Worm (Caenorhabditis elegans) whole organism, mixed stage, embryonic: ENCODE results near the gene str-83.

ENCODE experiments used
- M03D4.4 ChIP-seq: sonication (generic microtip); optimal IDR thresholded peaks from 2 replicates; lab custom pipeline; 2017; ENCODE audit warnings: mild to moderate bottlenecking, missing genetic modification characterization, missing compliant biosample characterization
- bed-3 ChIP-seq: fragments of 200-800 bp; sonication (Bioruptor generic); optimal IDR thresholded peaks from 3 replicates; lab custom pipeline; 2018; ENCODE audit warnings: mild to moderate bottlenecking, missing genetic modification characterization, moderate library complexity, missing compliant biosample characterization
- ceh-39 ChIP-seq: fragments of 150-350 bp; optimal IDR thresholded peaks from 2 replicates; lab custom pipeline; 2014; ENCODE audit warnings: missing biosample characterization, missing genetic modification characterization
- ceh-43 ChIP-seq: fragments of 200-800 bp; sonication (Bioruptor generic); optimal IDR thresholded peaks from 2 replicates; lab custom pipeline; 2018; ENCODE audit warnings: mild to moderate bottlenecking, missing genetic modification characterization, moderate library complexity, missing compliant biosample characterization
- ceh-83 ChIP-seq: fragments of 200-800 bp; sonication (Bioruptor generic); optimal IDR thresholded peaks from 2 replicates; lab custom pipeline; 2018; ENCODE audit warnings: mild to moderate bottlenecking, missing genetic modification characterization, missing compliant biosample characterization
- cnd-1 ChIP-seq: fragments of 200-800 bp; sonication (Bioruptor generic); optimal IDR thresholded peaks from 2 replicates; lab custom pipeline; 2018; ENCODE audit warnings: mild to moderate bottlenecking, missing genetic modification characterization, missing compliant biosample characterization
- drap-1 ChIP-seq: fragments of 200-800 bp; sonication (Bioruptor generic); optimal IDR thresholded peaks from 3 replicates; lab custom pipeline; 2018; ENCODE audit warnings: mild to moderate bottlenecking, missing genetic modification characterization, missing compliant biosample characterization
- elt-1 ChIP-seq: sonication (generic microtip); optimal IDR thresholded peaks from 2 replicates; lab custom pipeline; 2017; ENCODE audit warnings: missing genetic modification characterization, mild to moderate bottlenecking, missing compliant biosample characterization, antibody characterized with exemption, moderate library complexity, borderline replicate concordance; ENCODE audit not compliant: insufficient read depth
- elt-3 ChIP-seq: fragments of 150-350 bp; optimal IDR thresholded peaks from 2 replicates; lab custom pipeline; 2014; ENCODE audit warnings: missing biosample characterization, missing genetic modification characterization
- flh-1 ChIP-seq: fragments of 200-800 bp; sonication (Bioruptor generic); optimal IDR thresholded peaks from 2 replicates; lab custom pipeline; 2018; ENCODE audit warnings: mild to moderate bottlenecking, missing genetic modification characterization, moderate library complexity, missing compliant biosample characterization
- hlh-1 ChIP-seq: fragments of 150-350 bp; optimal IDR thresholded peaks from 2 replicates; lab custom pipeline; 2014; ENCODE audit warnings: missing biosample characterization, missing genetic modification reagents, missing genetic modification characterization
- lin-13 ChIP-seq: fragments of 150-350 bp; optimal IDR thresholded peaks from 2 replicates; lab custom pipeline; 2014; ENCODE audit warnings: missing biosample characterization, missing genetic modification characterization
- lin-32 ChIP-seq: fragments of 200-800 bp; sonication (Bioruptor generic); optimal IDR thresholded peaks from 2 replicates; lab custom pipeline; 2018; ENCODE audit warnings: mild to moderate bottlenecking, missing genetic modification characterization, missing compliant biosample characterization
- mab-5 ChIP-seq: fragments of 150-350 bp; optimal IDR thresholded peaks from 2 replicates; lab custom pipeline; 2014; ENCODE audit warnings: missing biosample characterization, missing genetic modification characterization
- mep-1 ChIP-seq: fragments of 150-350 bp; optimal IDR thresholded peaks from 2 replicates; lab custom pipeline; 2017; ENCODE audit warnings: missing biosample characterization, missing genetic modification reagents, missing genetic modification characterization, inconsistent platforms
- nhr-12 ChIP-seq: fragments of 150-350 bp; optimal IDR thresholded peaks from 2 replicates; lab custom pipeline; 2014; ENCODE audit warnings: missing biosample characterization, missing genetic modification characterization
- nhr-2 ChIP-seq: fragments of 150-350 bp; optimal IDR thresholded peaks from 2 replicates; lab custom pipeline; 2014; ENCODE audit warnings: missing biosample characterization, missing genetic modification characterization
- nhr-237 ChIP-seq: fragments of 150-350 bp; optimal IDR thresholded peaks from 2 replicates; lab custom pipeline; 2014; ENCODE audit warnings: missing biosample characterization, missing genetic modification characterization
- nhr-76 ChIP-seq: sonication (generic microtip); optimal IDR thresholded peaks from 2 replicates; lab custom pipeline; 2017; ENCODE audit warnings: missing biosample characterization, missing genetic modification characterization
- pha-4 ChIP-seq: fragments of 150-350 bp; optimal IDR thresholded peaks from 2 replicates; lab custom pipeline; 2018; ENCODE audit warnings: missing biosample characterization, missing genetic modification reagents, missing genetic modification characterization
- sem-2 ChIP-seq: fragments of 200-800 bp; sonication (Bioruptor generic); optimal IDR thresholded peaks from 2 replicates; lab custom pipeline; 2018; ENCODE audit warnings: mild to moderate bottlenecking, missing genetic modification characterization, missing compliant biosample characterization
- sptf-1 ChIP-seq: sonication (generic microtip); optimal IDR thresholded peaks from 2 replicates; lab custom pipeline; 2017; ENCODE audit warnings: mild to moderate bottlenecking, missing genetic modification characterization, moderate library complexity, missing compliant biosample characterization
- unc-120 ChIP-seq: sonication (generic microtip); optimal IDR thresholded peaks from 2 replicates; lab custom pipeline; 2017; ENCODE audit warnings: missing genetic modification characterization, missing compliant biosample characterization; ENCODE audit not compliant: poor library complexity, severe bottlenecking
- unc-39 ChIP-seq: fragments of 150-350 bp; optimal IDR thresholded peaks from 2 replicates; lab custom pipeline; 2014; ENCODE audit warnings: missing biosample characterization, missing genetic modification characterization
- unc-62 ChIP-seq: fragments of 150-350 bp; optimal IDR thresholded peaks from 2 replicates; lab custom pipeline; 2014; ENCODE audit warnings: missing biosample characterization, missing genetic modification reagents, missing genetic modification characterization
- zip-8 ChIP-seq: fragments of 150-350 bp; optimal IDR thresholded peaks from 2 replicates; lab custom pipeline; 2014; ENCODE audit warnings: missing biosample characterization, missing genetic modification characterization

The str-83 gene

ce11 chrV:3980228-3980933 lies 3.3 kb downstream of the str-83 start:
- TF ChIP-seq elt-1 (tag; lab: Kevin White, UChicago) (no peak), unc-62 (GFP tag; lab: Kevin White, UChicago) (no peak), M03D4.4 (tag; lab: Kevin White, UChicago) (no peak), pha-4 (tag; lab: Kevin White, UChicago) (no peak), ceh-83 (GFP tag; lab: Kevin White, UChicago) (no peak), ceh-43 (GFP tag; lab: Kevin White, UChicago) (no peak), flh-1 (no peak), drap-1 (no peak)

DNA sequence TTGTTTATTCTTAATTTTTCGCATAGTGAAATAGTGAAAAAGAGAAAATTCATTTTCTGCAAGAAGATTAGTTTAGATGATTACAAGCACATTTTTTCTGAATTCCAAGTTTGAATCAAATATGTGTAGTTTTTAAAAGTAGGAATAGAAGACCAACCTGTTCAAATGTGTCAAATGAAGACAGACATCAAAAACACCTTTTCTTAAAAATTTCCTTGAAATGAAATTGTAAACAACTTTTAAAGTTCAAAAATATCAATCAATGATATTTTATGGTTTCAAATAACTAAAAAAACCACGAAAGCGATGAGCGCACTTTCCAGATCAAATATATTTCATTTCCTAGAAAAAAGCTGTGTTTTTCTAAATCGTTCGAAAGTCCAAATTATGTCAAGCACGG lies 4.6 kb downstream of the str-83 start, which contains the start of gene nlp-30:
Gene nlp-30 (plus strand): TSS at position 301 of the 400 bp plus-strand sequence.
- TF ChIP-seq sem-2 (GFP tag; lab: Kevin White, UChicago) (no peak), ceh-43 (GFP tag; lab: Kevin White, UChicago) (no peak)

- no peak for TF ChIP-seq drap-1
- TF ChIP-seq unc-62 (GFP tag; lab: Kevin White, UChicago) = no peak
- no peak for TF ChIP-seq ceh-43 (GFP tag; lab: Kevin White, UChicago)
Measured at ce11 chrV:3984178-3984577, 7.1 kb downstream of the str-83 start, which contains the start of gene nlp-29. TSS of gene nlp-29 (plus strand) at chrV:3984425.

DNA sequence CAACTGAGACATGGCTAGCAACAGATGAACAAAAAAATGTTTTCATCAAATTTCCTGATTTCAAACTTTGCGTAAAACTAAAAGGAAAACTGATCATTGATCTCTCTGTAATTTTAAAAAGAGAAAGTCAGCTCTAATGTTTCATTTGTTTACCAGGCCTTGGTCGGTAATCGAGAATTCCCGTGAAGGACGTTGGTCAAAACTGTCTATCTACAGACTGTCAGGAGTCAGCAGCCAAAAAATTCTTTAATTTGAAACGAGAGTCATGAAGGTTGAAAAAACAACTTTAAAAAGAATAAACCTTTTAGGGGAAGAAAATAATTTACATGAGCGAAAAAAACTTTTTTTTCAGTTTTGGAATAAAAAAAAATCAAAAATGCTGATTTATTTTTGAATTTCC lies 8.0 kb downstream of the str-83 start:
- no peak for TF ChIP-seq nhr-76
- TF ChIP-seq lin-32 (GFP tag; lab: Kevin White, UChicago) = no peak
- TF ChIP-seq mab-5 (tag; lab: Kevin White, UChicago) = no peak
- TF ChIP-seq nhr-237 (tag; lab: Kevin White, UChicago) = no peak
- no peak for TF ChIP-seq pha-4 (tag; lab: Kevin White, UChicago)
- no peak for TF ChIP-seq sem-2 (GFP tag; lab: Kevin White, UChicago)
- no peak for TF ChIP-seq unc-39 (tag; lab: Kevin White, UChicago)
- TF ChIP-seq unc-120 (tag; lab: Kevin White, UChicago) = no peak
- no peak for TF ChIP-seq hlh-1 (tag; lab: Kevin White, UChicago)
- no peak for TF ChIP-seq lin-13 (tag; lab: Kevin White, UChicago)
- TF ChIP-seq sptf-1 (tag; lab: Kevin White, UChicago) = no peak
- TF ChIP-seq unc-62 (GFP tag; lab: Kevin White, UChicago) = no peak
- TF ChIP-seq ceh-39 (tag; lab: Kevin White, UChicago) = no peak
- TF ChIP-seq ceh-43 (GFP tag; lab: Kevin White, UChicago) = no peak
- TF ChIP-seq zip-8 (tag; lab: Kevin White, UChicago) = no peak
- no peak for TF ChIP-seq mep-1

DNA sequence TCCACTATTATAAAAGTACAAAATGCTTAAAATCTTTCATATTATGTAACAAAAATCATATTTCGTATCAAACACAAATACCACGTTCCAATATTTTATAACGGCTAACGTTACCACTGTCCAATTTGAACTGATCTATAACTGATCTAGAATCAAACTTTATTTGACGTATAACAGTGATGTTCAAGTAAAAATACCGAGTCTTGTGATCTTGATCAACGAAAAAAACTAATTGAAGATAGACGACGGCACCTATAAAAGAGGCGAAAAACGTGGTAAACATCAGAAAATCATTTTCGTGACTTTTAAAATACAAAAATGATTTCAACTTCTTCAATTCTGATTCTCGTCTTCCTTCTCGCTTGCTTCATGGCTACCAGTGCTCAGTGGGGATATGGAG lies 10.6 kb downstream of the str-83 start, which contains the start of gene nlp-28:
Gene nlp-28 (plus strand): TSS at position 285 of the 400 bp plus-strand sequence.
- TF ChIP-seq lin-32 (GFP tag; lab: Kevin White, UChicago) (no peak), sptf-1 (tag; lab: Kevin White, UChicago) (no peak)

- TF ChIP-seq elt-3 (tag; lab: Kevin White, UChicago) (no peak), ceh-43 (GFP tag; lab: Kevin White, UChicago) (no peak), M03D4.4 (tag; lab: Kevin White, UChicago) (no peak), unc-62 (GFP tag; lab: Kevin White, UChicago) (no peak), ceh-39 (tag; lab: Kevin White, UChicago) (no peak)
Measured at ce11 chrV:3989070-3989469, 12.0 kb downstream of the str-83 start, which contains the start of gene nlp-27. TSS of gene nlp-27 (plus strand) at chrV:3989378.

ce11 chrV:3992334-3992733 lies 15.3 kb downstream of the str-83 start:
- no peak for TF ChIP-seq lin-32 (GFP tag; lab: Kevin White, UChicago)
- no peak for TF ChIP-seq mep-1
- no peak for TF ChIP-seq hlh-1 (tag; lab: Kevin White, UChicago)
- no peak for TF ChIP-seq sptf-1 (tag; lab: Kevin White, UChicago)
- TF ChIP-seq bed-3 (GFP tag; lab: Kevin White, UChicago) = no peak
- no peak for TF ChIP-seq nhr-237 (tag; lab: Kevin White, UChicago)
- TF ChIP-seq nhr-12 = no peak
- TF ChIP-seq unc-120 (tag; lab: Kevin White, UChicago) = no peak
- TF ChIP-seq nhr-2 (tag; lab: Kevin White, UChicago) = no peak
- no peak for TF ChIP-seq cnd-1
- no peak for TF ChIP-seq ceh-43 (GFP tag; lab: Kevin White, UChicago)
- TF ChIP-seq, all 35 proteins: peak for 0
